Worm (Caenorhabditis elegans) whole organism, L1 larva: ENCODE measurements around the gene Y48E1C.4.

ENCODE experiments used
- ceh-63 ChIP-seq: fragments of 200-800 bp; sonication (Bioruptor generic); optimal IDR thresholded peaks from 2 replicates; lab custom pipeline; 2018; ENCODE audit warnings: mild to moderate bottlenecking, missing genetic modification characterization, missing compliant biosample characterization
- ceh-8 ChIP-seq: fragments of 200-800 bp; sonication (Bioruptor generic); optimal IDR thresholded peaks from 2 replicates; lab custom pipeline; 2018; ENCODE audit warnings: mild to moderate bottlenecking, missing genetic modification characterization, moderate library complexity, missing compliant biosample characterization
- mep-1 ChIP-seq: fragments of 150-350 bp; optimal IDR thresholded peaks from 2 replicates; lab custom pipeline; 2014; ENCODE audit warnings: missing biosample characterization, missing genetic modification characterization
- unc-30 ChIP-seq: sonication (generic microtip); optimal IDR thresholded peaks from 2 replicates; lab custom pipeline; 2017; ENCODE audit warnings: missing biosample characterization, missing genetic modification characterization

The Y48E1C.4 gene

DNA sequence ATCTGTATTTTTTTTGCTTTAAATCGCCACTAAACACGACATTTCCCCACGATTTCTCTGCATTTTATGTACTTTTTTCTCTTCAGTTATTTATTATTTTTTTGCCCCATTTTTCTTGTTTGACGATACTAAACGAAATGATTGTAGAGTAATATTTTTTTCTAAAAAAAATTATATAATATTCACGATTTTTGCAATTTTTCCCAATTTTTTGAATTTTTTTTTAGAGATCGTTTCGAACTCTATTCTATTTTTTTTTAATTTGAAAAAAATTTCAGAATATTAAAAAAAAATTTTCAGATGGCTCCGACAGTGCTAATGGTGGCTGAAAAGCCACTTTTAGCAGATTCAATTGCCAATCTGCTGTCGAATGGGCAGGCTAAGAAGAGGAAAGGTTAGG is 47.2 kb downstream of the Y48E1C.4 start, which contains the start of gene Y48C3A.14:
TSS of gene Y48C3A.14 (plus strand) at position 301 of the 400 bp plus-strand sequence.
- TF ChIP-seq unc-30 (tag; lab: Kevin White, UChicago) (no peak), mep-1 (no peak), ceh-63 (GFP tag; lab: Kevin White, UChicago) (no peak), ceh-8 (no peak)
